Fruit fly (Drosophila melanogaster): Measurements from ENCODE around the gene CG9281.

Gene CG9281

DNA sequence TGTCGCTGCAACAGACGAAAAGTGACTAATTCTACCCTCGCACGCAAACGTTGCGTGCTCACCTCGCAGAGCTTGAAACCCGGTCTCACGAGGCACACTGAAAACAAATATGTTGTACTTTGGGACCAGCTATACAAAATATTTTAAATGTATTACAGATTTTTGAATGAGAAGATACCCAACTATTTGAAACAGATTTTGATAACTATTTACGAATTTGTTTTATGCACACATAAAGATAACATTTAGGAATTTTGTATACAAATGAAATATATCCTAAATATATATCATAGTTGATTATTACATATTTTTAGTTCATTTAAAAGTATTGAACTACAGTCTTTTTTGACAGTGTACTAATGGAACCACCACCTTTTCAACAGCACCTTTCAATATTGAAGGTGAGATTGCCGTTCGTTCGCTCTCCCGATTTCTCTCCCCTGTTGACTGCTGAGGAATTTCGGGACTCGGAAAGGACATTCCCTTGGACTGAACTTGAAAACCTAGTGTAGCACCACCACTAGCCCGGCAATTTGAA is 39.2 kb downstream of the CG9281 start, which contains the start of gene CG15646 (continued):
- TF ChIP-seq mirr (GFP tag; optimal IDR thresholded peaks at IDR 0.05) (no peak), Ets97D (GFP tag; optimal IDR thresholded peaks at IDR 0.05) (no peak), dati (GFP tag; IDR thresholded peaks at IDR 0.05) (no peak), CG32772 (GFP tag; IDR thresholded peaks at IDR 0.05) (0 out of 2 replicates have a peak, but pooled peaks have one; percentile 50), Nf-YC (tag; optimal IDR thresholded peaks at IDR 0.05) (no peak), gsb-n (tag; optimal IDR thresholded peaks at IDR 0.05) (peak; percentile 87), ewg (GFP tag; optimal IDR thresholded peaks at IDR 0.05) (peak; percentile 47), CG12299 (tag; optimal IDR thresholded peaks at IDR 0.05) (peak; percentile 63), croc (GFP tag; conservative IDR thresholded peaks at IDR 0.05) (peak; percentile 75), dysf (GFP tag; IDR thresholded peaks at IDR 0.05) (peak; percentile 63; the same call in 2 of the 3 replicates), Dip3 (GFP tag; optimal IDR thresholded peaks at IDR 0.05) (no peak), tgo (GFP tag; IDR thresholded peaks at IDR 0.05) (peak; percentile 54; the same call in 2 of the 3 replicates), CG14965 (GFP tag; optimal IDR thresholded peaks at IDR 0.05; ENCODE audit: borderline replicate concordance) (no peak), CG3163 (GFP tag; optimal IDR thresholded peaks at IDR 0.05) (no peak), CG30431 (GFP tag; optimal IDR thresholded peaks at IDR 0.05) (peak; percentile 25), CG17612 (GFP tag; IDR thresholded peaks at IDR 0.05) (no peak), CG7556 (GFP tag; optimal IDR thresholded peaks at IDR 0.05) (peak; percentile 82), CG3995 (GFP tag; optimal IDR thresholded peaks at IDR 0.05) (no peak), tx (GFP tag; optimal IDR thresholded peaks at IDR 0.05) (no peak), PHDP (tag; optimal IDR thresholded peaks at IDR 0.05) (no peak), CG8089 (GFP tag; optimal IDR thresholded peaks at IDR 0.05) (no peak), ken (GFP tag; IDR thresholded peaks at IDR 0.05) (no peak), CG6854 (GFP tag; optimal IDR thresholded peaks at IDR 0.05) (no peak), Elba2 (GFP tag; optimal IDR thresholded peaks at IDR 0.05) (peak; percentile 21), Awh (GFP tag; IDR thresholded peaks at IDR 0.05) (peak; percentile 34; the same call in 1 of the 2 replicates), dmrt99B (tag; optimal IDR thresholded peaks at IDR 0.05) (peak; percentile 78), CG11093 (GFP tag; IDR thresholded peaks at IDR 0.05) (0 out of 3 replicates have a peak, but pooled peaks have one; percentile 44), Myb (GFP tag; optimal IDR thresholded peaks at IDR 0.05) (no peak), en (GFP tag; optimal IDR thresholded peaks at IDR 0.05) (no peak), CG11247 (GFP tag; IDR thresholded peaks at IDR 0.05) (no peak; the same call in 1 of the 2 replicates), Oaz (GFP tag; IDR thresholded peaks at IDR 0.05) (no peak), CG8290 (GFP tag; optimal IDR thresholded peaks at IDR 0.05) (peak; percentile 69), CG8290 (tag; optimal IDR thresholded peaks at IDR 0.05) (peak in 1 of 2 experiments; percentile 39), CG13424 (tag; optimal IDR thresholded peaks at IDR 0.05) (peak; percentile 80), Mes4 (GFP tag; optimal IDR thresholded peaks at IDR 0.05) (no peak), tin (GFP tag; optimal IDR thresholded peaks at IDR 0.05) (peak; percentile 66), odd (GFP tag; optimal IDR thresholded peaks at IDR 0.05) (peak; percentile 65), Sry-β (GFP tag; optimal IDR thresholded peaks at IDR 0.05) (no peak), CG9727 (GFP tag; optimal IDR thresholded peaks at IDR 0.05) (peak; percentile 92), peb (GFP tag; IDR thresholded peaks at IDR 0.05) (peak; percentile 47; the same call in 1 of the 2 replicates), danr (GFP tag; IDR thresholded peaks at IDR 0.05) (no peak), CG12236 (GFP tag; optimal IDR thresholded peaks at IDR 0.05) (no peak), CG6765 (GFP tag; optimal IDR thresholded peaks at IDR 0.05) (no peak), org-1 (GFP tag; optimal IDR thresholded peaks at IDR 0.05) (peak; percentile 52), chm (GFP tag; IDR thresholded peaks at IDR 0.05) (no peak), unc-4 (GFP tag; IDR thresholded peaks at IDR 0.05; ENCODE audit: partially characterized antibody) (no peak), Dek (tag; optimal IDR thresholded peaks at IDR 0.05) (no peak), CG10209 (GFP tag; optimal IDR thresholded peaks at IDR 0.05) (peak; percentile 72), chn (GFP tag; optimal IDR thresholded peaks at IDR 0.05) (no peak), CG1647 (GFP tag; optimal IDR thresholded peaks at IDR 0.05) (no peak), prd (optimal IDR thresholded peaks at IDR 0.05) (no peak), prd (GFP tag; IDR thresholded peaks at IDR 0.05) (peak; percentile 85)

Measured in whole organism, embryonic.